Worm (Caenorhabditis elegans) whole organism, young adult: ENCODE measurements around the gene pho-5.
"Not testable (repeated sequence)": the region's sequence is repeated elsewhere in the genome, so short reads cannot be mapped to it uniquely, and the experiment has no call there.

Experiments
- B0019.2 ChIP-seq: fragments of 200-800 bp; sonication (Bioruptor generic); conservative IDR thresholded peaks from 2 replicates; pipeline ENCODE4 v1.3.6; 2022; ENCODE audit warnings: missing genetic modification reagents, missing genetic modification characterization, missing compliant biosample characterization
- C17E4.6 ChIP-seq: fragments of 200-800 bp; sonication (Bioruptor generic); IDR thresholded peaks from 2 replicates; pipeline ENCODE4 v1.3.6; 2022; ENCODE audit warnings: missing genetic modification reagents, missing genetic modification characterization, missing compliant biosample characterization
- F22D6.2 ChIP-seq: sonication (generic microtip); optimal IDR thresholded peaks from 2 replicates; lab custom pipeline; 2016; ENCODE audit warnings: mild to moderate bottlenecking, missing genetic modification characterization, missing compliant biosample characterization
- Y53G8AR.9 ChIP-seq: fragments of 200-800 bp; sonication (Bioruptor generic); conservative IDR thresholded peaks from 2 replicates; pipeline ENCODE4 v1.3.6; 2022; ENCODE audit warnings: missing genetic modification reagents, missing genetic modification characterization, missing compliant biosample characterization
- Y95B8A.8 ChIP-seq: fragments of 200-800 bp; sonication (Bioruptor generic); IDR thresholded peaks from 2 replicates; pipeline ENCODE4 v1.3.6; 2022; ENCODE audit warnings: missing genetic modification reagents, missing genetic modification characterization, missing compliant biosample characterization
- attf-5 ChIP-seq: fragments of 200-800 bp; sonication (Bioruptor generic); optimal IDR thresholded peaks from 2 replicates; lab custom pipeline; 2018; ENCODE audit warnings: mild to moderate bottlenecking, missing genetic modification characterization, missing compliant biosample characterization
- attf-6 ChIP-seq: fragments of 200-800 bp; sonication (Bioruptor generic); IDR thresholded peaks from 2 replicates; pipeline ENCODE4 v1.3.6; 2022; ENCODE audit warnings: missing genetic modification reagents, missing genetic modification characterization, missing compliant biosample characterization
- bed-2 ChIP-seq: fragments of 200-800 bp; sonication (Bioruptor generic); IDR thresholded peaks from 2 replicates; pipeline ENCODE4 v1.3.6; 2022; ENCODE audit warnings: missing genetic modification reagents, missing genetic modification characterization, missing compliant biosample characterization
- cebp-1 ChIP-seq, 2 experiments: fragments of 200-800 bp in 1 of 2; sonication (Bioruptor generic) in 1 of 2; sonication (generic microtip) in 1 of 2; IDR thresholded peaks in 1 of 2; optimal IDR thresholded peaks in 1 of 2; 2 replicates each; pipeline versions ENCODE4 v1.3.6 to Lab custom; 2017 to 2022; ENCODE audit warnings: missing compliant biosample characterization in 2 of 2, missing genetic modification characterization in 2 of 2, mild to moderate bottlenecking in 1 of 2, missing genetic modification reagents in 1 of 2, moderate library complexity in 1 of 2
- ceh-91 ChIP-seq: fragments of 200-800 bp; sonication (Bioruptor generic); IDR thresholded peaks from 2 replicates; pipeline ENCODE4 v1.3.6; 2022; ENCODE audit warnings: missing genetic modification reagents, missing genetic modification characterization, missing compliant biosample characterization
- chd-7 ChIP-seq: sonication (generic microtip); optimal IDR thresholded peaks from 2 replicates; lab custom pipeline; 2016; ENCODE audit warnings: mild to moderate bottlenecking, missing genetic modification characterization, moderate library complexity, missing compliant biosample characterization
- egl-44 ChIP-seq: fragments of 200-800 bp; sonication (Bioruptor generic); IDR thresholded peaks from 2 replicates; pipeline ENCODE4 v1.3.6; 2022; ENCODE audit warnings: missing genetic modification reagents, missing genetic modification characterization, missing compliant biosample characterization
- ekl-4 ChIP-seq: fragments of 200-800 bp; sonication (Bioruptor generic); IDR thresholded peaks from 2 replicates; pipeline ENCODE4 v1.3.6; 2022; ENCODE audit warnings: missing genetic modification reagents, missing genetic modification characterization, missing compliant biosample characterization
- ets-4 ChIP-seq: fragments of 200-800 bp; sonication (Bioruptor generic); optimal IDR thresholded peaks from 2 replicates; lab custom pipeline; 2018; ENCODE audit warnings: mild to moderate bottlenecking, missing genetic modification characterization, missing compliant biosample characterization
- hlh-12 ChIP-seq: sonication (generic microtip); optimal IDR thresholded peaks from 2 replicates; lab custom pipeline; 2016; ENCODE audit warnings: missing genetic modification characterization, missing compliant biosample characterization
- hmg-1.2 ChIP-seq: fragments of 200-800 bp; sonication (Bioruptor generic); IDR thresholded peaks from 2 replicates; pipeline ENCODE4 v1.3.6; 2022; ENCODE audit warnings: missing genetic modification reagents, missing genetic modification characterization, missing compliant biosample characterization
- let-607 ChIP-seq, 2 experiments: fragments of 200-800 bp in 1 of 2; sonication (Bioruptor generic) in 1 of 2; sonication (generic microtip) in 1 of 2; optimal IDR thresholded peaks; 2 replicates each; lab custom pipeline; 2016 to 2018; ENCODE audit warnings: mild to moderate bottlenecking in 2 of 2, missing compliant biosample characterization in 2 of 2, missing genetic modification characterization in 2 of 2, moderate library complexity in 2 of 2, missing genotype in 1 of 2
- lin-26 ChIP-seq: fragments of 200-800 bp; sonication (Bioruptor generic); IDR thresholded peaks from 2 replicates; pipeline ENCODE4 v1.3.6; 2022; ENCODE audit warnings: missing genetic modification reagents, missing genetic modification characterization, missing compliant biosample characterization
- lin-40 ChIP-seq: sonication (generic microtip); optimal IDR thresholded peaks from 2 replicates; lab custom pipeline; 2016; ENCODE audit warnings: missing genetic modification characterization, mild to moderate bottlenecking, missing compliant biosample characterization, missing genotype, missing genetic modification reagents
- lin-54 ChIP-seq: fragments of 200-800 bp; sonication (Bioruptor generic); optimal IDR thresholded peaks from 2 replicates; lab custom pipeline; 2018; ENCODE audit warnings: mild to moderate bottlenecking, missing genetic modification characterization, missing compliant biosample characterization
- lsy-27 ChIP-seq: sonication (generic microtip); optimal IDR thresholded peaks from 2 replicates; lab custom pipeline; 2017; ENCODE audit warnings: missing genetic modification characterization, mild to moderate bottlenecking, missing compliant biosample characterization, antibody characterized with exemption, missing genotype, borderline replicate concordance; ENCODE audit not compliant: insufficient read depth
- madf-10 ChIP-seq: sonication (generic microtip); optimal IDR thresholded peaks from 2 replicates; lab custom pipeline; 2016; ENCODE audit warnings: mild to moderate bottlenecking, missing genetic modification characterization, missing compliant biosample characterization
- madf-8 ChIP-seq: fragments of 200-800 bp; sonication (Bioruptor generic); conservative IDR thresholded peaks from 2 replicates; pipeline ENCODE4 v1.3.6; 2022; ENCODE audit warnings: missing genetic modification reagents, missing genetic modification characterization, missing compliant biosample characterization
- mcd-1 ChIP-seq: fragments of 200-800 bp; sonication (Bioruptor generic); IDR thresholded peaks from 2 replicates; pipeline ENCODE4 v1.3.6; 2022; ENCODE audit warnings: missing genetic modification reagents, missing genetic modification characterization, missing compliant biosample characterization
- mel-28 ChIP-seq: sonication (generic microtip); optimal IDR thresholded peaks from 2 replicates; lab custom pipeline; 2016; ENCODE audit warnings: borderline replicate concordance, mild to moderate bottlenecking, missing genetic modification characterization, missing compliant biosample characterization
- mxl-1 ChIP-seq: sonication (generic microtip); optimal IDR thresholded peaks from 2 replicates; lab custom pipeline; 2016; ENCODE audit warnings: missing genetic modification characterization, missing compliant biosample characterization
- nfyb-1 ChIP-seq: fragments of 200-800 bp; sonication (Bioruptor generic); IDR thresholded peaks from 2 replicates; pipeline ENCODE4 v1.3.6; 2022; ENCODE audit warnings: missing genetic modification reagents, missing genetic modification characterization, missing compliant biosample characterization
- nhr-80 ChIP-seq: sonication (generic microtip); optimal IDR thresholded peaks from 2 replicates; lab custom pipeline; 2016; ENCODE audit warnings: missing genetic modification characterization, missing compliant biosample characterization
- nhr-90 ChIP-seq: sonication (generic microtip); optimal IDR thresholded peaks from 2 replicates; lab custom pipeline; 2016; ENCODE audit warnings: missing genotype, mild to moderate bottlenecking, missing genetic modification characterization, missing compliant biosample characterization
- pbrm-1 ChIP-seq: fragments of 200-800 bp; sonication (Bioruptor generic); IDR thresholded peaks from 2 replicates; pipeline ENCODE4 v1.3.6; 2022; ENCODE audit warnings: missing genetic modification reagents, missing genetic modification characterization, missing compliant biosample characterization
- rcor-1 ChIP-seq: fragments of 200-800 bp; sonication (Bioruptor generic); IDR thresholded peaks from 2 replicates; pipeline ENCODE4 v1.3.6; 2022; ENCODE audit warnings: missing genetic modification reagents, missing genetic modification characterization, missing compliant biosample characterization
- repo-1 ChIP-seq: sonication (generic microtip); optimal IDR thresholded peaks from 2 replicates; lab custom pipeline; 2017; ENCODE audit warnings: mild to moderate bottlenecking, missing genetic modification characterization, missing compliant biosample characterization
- snpc-1.1 ChIP-seq: sonication (generic microtip); optimal IDR thresholded peaks from 2 replicates; lab custom pipeline; 2017; ENCODE audit warnings: missing genetic modification characterization, mild to moderate bottlenecking, missing compliant biosample characterization, antibody characterized with exemption, moderate library complexity, missing genotype, missing genetic modification reagents; ENCODE audit not compliant: insufficient read depth
- snpc-4 ChIP-seq, 5 experiments: fragments of 150-350 bp in 1 of 5; sonication (generic microtip) in 4 of 5; optimal IDR thresholded peaks; 2 replicates each; lab custom pipeline; 2014 to 2018; ENCODE audit warnings: missing genetic modification characterization in 5 of 5, missing biosample characterization in 3 of 5, antibody characterized with exemption in 2 of 5, mild to moderate bottlenecking in 2 of 5, missing compliant biosample characterization in 2 of 5, missing genotype in 2 of 5, moderate library complexity in 2 of 5, missing genetic modification reagents in 1 of 5
- somi-1 ChIP-seq: fragments of 200-800 bp; sonication (Bioruptor generic); optimal IDR thresholded peaks from 2 replicates; lab custom pipeline; 2018; ENCODE audit warnings: mild to moderate bottlenecking, missing genetic modification characterization, missing compliant biosample characterization
- tlf-1 ChIP-seq: fragments of 200-800 bp; sonication (Bioruptor generic); optimal IDR thresholded peaks from 2 replicates; lab custom pipeline; 2018; ENCODE audit warnings: mild to moderate bottlenecking, missing genetic modification characterization, missing compliant biosample characterization
- unc-130 ChIP-seq: sonication (generic microtip); optimal IDR thresholded peaks from 2 replicates; lab custom pipeline; 2016; ENCODE audit warnings: missing genetic modification reagents, missing genetic modification characterization, missing compliant biosample characterization
- unc-62 ChIP-seq: fragments of 150-350 bp; optimal IDR thresholded peaks from 2 replicates; lab custom pipeline; 2014; ENCODE audit warnings: missing biosample characterization, missing genetic modification reagents, missing genetic modification characterization
- ztf-25 ChIP-seq: fragments of 200-800 bp; sonication (Bioruptor generic); IDR thresholded peaks from 2 replicates; pipeline ENCODE4 v1.3.6; 2022; ENCODE audit warnings: missing genetic modification reagents, missing genetic modification characterization, missing compliant biosample characterization

The pho-5 gene

ce11 chrIII:7335220-7335619 lies 49.5 kb upstream of the pho-5 start, which contains the start of gene F56C9.10 (continued):
- TF ChIP-seq nhr-80 (tag; lab: Kevin White, UChicago), result peak; percentile 78
- TF ChIP-seq nhr-90 (tag; lab: Kevin White, UChicago), result peak; percentile 47
- TF ChIP-seq lin-54 (GFP tag; lab: Kevin White, UChicago), result peak; percentile 50
- peak; percentile 50; the same call in 1 of the 2 replicates for TF ChIP-seq hmg-1.2 (GFP tag; lab: Robert Waterston, UW)
- no peak for TF ChIP-seq snpc-4 (GFP tag; optimal IDR thresholded peaks at IDR 0.05; lab: Kevin White, UChicago)
- peak; percentile 51 to 60 (median 54) for TF ChIP-seq snpc-4 (tag; optimal IDR thresholded peaks at IDR 0.05; lab: Kevin White, UChicago)
- no peak for TF ChIP-seq B0019.2
- TF ChIP-seq let-607 (tag; optimal IDR thresholded peaks at IDR 0.05; lab: Kevin White, UChicago), result peak; percentile 67 to 69
- peak; percentile 77 for TF ChIP-seq madf-10 (tag; lab: Kevin White, UChicago)
- no peak for TF ChIP-seq C17E4.6 (GFP tag; lab: Robert Waterston, UW)
- TF ChIP-seq egl-44, result 0 out of 2 replicates have a peak, but pooled peaks have one; percentile 34
- no peak for TF ChIP-seq lsy-27 (tag; lab: Kevin White, UChicago)
- peak; percentile 74 for TF ChIP-seq F22D6.2 (tag; lab: Kevin White, UChicago)
- peak; percentile 64 for TF ChIP-seq repo-1 (tag; lab: Kevin White, UChicago)
- TF ChIP-seq somi-1 (GFP tag; lab: Kevin White, UChicago), result peak; percentile 95
- peak; percentile 79 for TF ChIP-seq lin-40

ce11 chrIII:7333906-7334531 lies 48.3 kb upstream of the pho-5 start:
- not testable (repeated sequence) for TF ChIP-seq snpc-4 (GFP tag; optimal IDR thresholded peaks at IDR 0.05; lab: Kevin White, UChicago)
- TF ChIP-seq snpc-4 (tag; optimal IDR thresholded peaks at IDR 0.05; lab: Kevin White, UChicago) (peak in 3 of 4 experiments; percentile 52 to 71 (median 69)), cebp-1 (GFP tag; IDR thresholded peaks at IDR 0.05; lab: Robert Waterston, UW) (peak; percentile 66; the same call in 1 of the 2 replicates), cebp-1 (tag; optimal IDR thresholded peaks at IDR 0.05; lab: Kevin White, UChicago) (peak; percentile 83), Y95B8A.8 (GFP tag; lab: Robert Waterston, UW) (0 out of 2 replicates have a peak, but pooled peaks have one; percentile 47), snpc-1.1 (tag; lab: Kevin White, UChicago) (peak; percentile 19), pbrm-1 (GFP tag; lab: Robert Waterston, UW) (0 out of 2 replicates have a peak, but pooled peaks have one; percentile 12), nhr-80 (tag; lab: Kevin White, UChicago) (peak; percentile 21), attf-6 (GFP tag; lab: Robert Waterston, UW) (peak; percentile 23; the same call in 1 of the 2 replicates), nfyb-1 (peak; percentile 44; the same call in 1 of the 2 replicates), mcd-1 (peak; percentile 31; the same call in 1 of the 2 replicates), hmg-1.2 (GFP tag; lab: Robert Waterston, UW) (peak; percentile 76), Y53G8AR.9 (GFP tag; lab: Robert Waterston, UW) (peak; percentile 48; the same call in 1 of the 2 replicates), ekl-4 (0 out of 2 replicates have a peak, but pooled peaks have one; percentile 31)

- TF ChIP-seq hlh-12 (tag; lab: Kevin White, UChicago), result no peak
- no peak for TF ChIP-seq let-607 (tag; optimal IDR thresholded peaks at IDR 0.05; lab: Kevin White, UChicago)
- no peak for TF ChIP-seq chd-7
- no peak for TF ChIP-seq ztf-25 (GFP tag; lab: Robert Waterston, UW)
- TF ChIP-seq unc-130, result no peak
- TF ChIP-seq attf-5 (GFP tag; lab: Kevin White, UChicago), result no peak
- TF ChIP-seq lin-26 (GFP tag; lab: Robert Waterston, UW), result no peak
- no peak for TF ChIP-seq unc-62 (GFP tag; lab: Kevin White, UChicago)
- no peak for TF ChIP-seq rcor-1 (GFP tag; lab: Robert Waterston, UW)
- TF ChIP-seq bed-2 (GFP tag; lab: Robert Waterston, UW), result no peak
- TF ChIP-seq mxl-1 (tag; lab: Kevin White, UChicago), result no peak
- no peak for TF ChIP-seq mel-28
- no peak for TF ChIP-seq madf-8 (GFP tag; lab: Robert Waterston, UW)
- no peak for TF ChIP-seq ets-4 (GFP tag; lab: Kevin White, UChicago)
- no peak for TF ChIP-seq lin-40
- no peak for TF ChIP-seq ceh-91 (GFP tag; lab: Robert Waterston, UW)
- TF ChIP-seq tlf-1 (GFP tag; lab: Kevin White, UChicago), result no peak
Observed at ce11 chrIII:7331671-7332070, 46.0 kb upstream of the pho-5 start.
